Worm (Caenorhabditis elegans): ENCODE data around the gene srd-70.

The srd-70 gene

ce11 chrV:20479013-20479739 is 25.3 kb downstream of the srd-70 start, which contains the start of the genes calf-1 and rpl-2:
calf-1 (minus strand) TSS chrV:20479089.
rpl-2 (plus strand) TSS chrV:20479689.
- TF ChIP-seq unc-98 (GFP tag; IDR thresholded peaks at IDR 0.05), result no peak
- TF ChIP-seq nhr-47 (tag; optimal IDR thresholded peaks at IDR 0.05), result peak; percentile 69
- no peak for TF ChIP-seq nhr-90 (tag; optimal IDR thresholded peaks at IDR 0.05; ENCODE audit: poor library complexity)
- peak; percentile 55 to 67 (median 63) for TF ChIP-seq dpl-1 (GFP tag; optimal IDR thresholded peaks at IDR 0.05)
- peak; percentile 65 for TF ChIP-seq skn-1 (tag; optimal IDR thresholded peaks at IDR 0.05)
- peak; percentile 79 for TF ChIP-seq snu-23 (GFP tag; optimal IDR thresholded peaks at IDR 0.05)
- TF ChIP-seq swsn-7 (tag; optimal IDR thresholded peaks at IDR 0.05), result peak; percentile 53
- peak; percentile 24 to 61 (median 59) for TF ChIP-seq ceh-82 (tag; optimal IDR thresholded peaks at IDR 0.05)
- TF ChIP-seq zag-1 (tag; optimal IDR thresholded peaks at IDR 0.05), result no peak
- no peak for TF ChIP-seq aha-1 (tag; optimal IDR thresholded peaks at IDR 0.05)
- TF ChIP-seq xbp-1 (tag; optimal IDR thresholded peaks at IDR 0.05), result peak; percentile 59
- peak; percentile 51 for TF ChIP-seq isw-1 (GFP tag; IDR thresholded peaks at IDR 0.05)
- TF ChIP-seq lir-3 (tag; optimal IDR thresholded peaks at IDR 0.05; ENCODE audit: poor library complexity), result no peak
- peak; percentile 51 for TF ChIP-seq nhr-20 (tag; optimal IDR thresholded peaks at IDR 0.05)
- peak; percentile 69 to 70 for TF ChIP-seq efl-1 (optimal IDR thresholded peaks at IDR 0.05)
- TF ChIP-seq efl-1 (GFP tag; optimal IDR thresholded peaks at IDR 0.05 in 1 of 2), result peak; percentile 63 to 94
- peak; percentile 28 for TF ChIP-seq lin-13 (GFP tag; optimal IDR thresholded peaks at IDR 0.05)
- TF ChIP-seq nhr-77 (tag; optimal IDR thresholded peaks at IDR 0.05), result peak; percentile 14
- TF ChIP-seq hlh-17 (GFP tag; optimal IDR thresholded peaks at IDR 0.05; ENCODE audit: borderline replicate concordance), result no peak
- peak; percentile 33 to 86 for TF ChIP-seq lsy-2 (tag; optimal IDR thresholded peaks at IDR 0.05)
- peak; percentile 57 for TF ChIP-seq F16B12.6 (tag; optimal IDR thresholded peaks at IDR 0.05)
- peak; percentile 43 for TF ChIP-seq nhr-19 (GFP tag; conservative IDR thresholded peaks at IDR 0.05)
- TF ChIP-seq nhr-71 (tag; optimal IDR thresholded peaks at IDR 0.05), result peak; percentile 78
- peak; percentile 67 for TF ChIP-seq C16A3.4 (tag; optimal IDR thresholded peaks at IDR 0.05)
- no peak for TF ChIP-seq fkh-4 (tag; optimal IDR thresholded peaks at IDR 0.05; ENCODE audit: borderline replicate concordance)
- TF ChIP-seq dsc-1 (tag; optimal IDR thresholded peaks at IDR 0.05), result peak; percentile 57
- TF ChIP-seq mep-1 (tag; optimal IDR thresholded peaks at IDR 0.05), result peak; percentile 79
- TF ChIP-seq nhr-237 (tag; optimal IDR thresholded peaks at IDR 0.05), result peak; percentile 9
- peak; percentile 59 for TF ChIP-seq fkh-8 (tag; optimal IDR thresholded peaks at IDR 0.05)
- peak in 1 of 6 experiments; percentile 51 for TF ChIP-seq elt-3 (tag; optimal IDR thresholded peaks at IDR 0.05)
- TF ChIP-seq tbx-2 (tag; optimal IDR thresholded peaks at IDR 0.05), result peak; percentile 68
- peak; percentile 62 for TF ChIP-seq rnt-1 (tag; optimal IDR thresholded peaks at IDR 0.05)
- TF ChIP-seq nhr-85 (tag), result peak; percentile 80
- TF ChIP-seq aly-2 (tag; optimal IDR thresholded peaks at IDR 0.05), result no peak
- peak; percentile 60 for TF ChIP-seq blmp-1 (tag; optimal IDR thresholded peaks at IDR 0.05)
- peak; percentile 42 for TF ChIP-seq unc-130 (tag; optimal IDR thresholded peaks at IDR 0.05)
- peak; percentile 62 to 84 for TF ChIP-seq lin-35 (GFP tag; optimal IDR thresholded peaks at IDR 0.05)

ce11 chrV:20480790-20481189 is 26.9 kb downstream of the srd-70 start:
- TF ChIP-seq nhr-76 (tag; optimal IDR thresholded peaks at IDR 0.05) (no peak), sptf-1 (tag; optimal IDR thresholded peaks at IDR 0.05) (no peak), ceh-63 (GFP tag; optimal IDR thresholded peaks at IDR 0.05) (no peak)

- no peak for TF ChIP-seq ama-1 (optimal IDR thresholded peaks at IDR 0.05)
- no peak for TF ChIP-seq lin-35 (GFP tag; optimal IDR thresholded peaks at IDR 0.05)
- no peak for TF ChIP-seq nhr-12 (tag; optimal IDR thresholded peaks at IDR 0.05)
- no peak for TF ChIP-seq pqm-1 (tag; optimal IDR thresholded peaks at IDR 0.05)
- no peak for TF ChIP-seq aly-2 (tag; optimal IDR thresholded peaks at IDR 0.05)
- no peak for TF ChIP-seq unc-86 (tag; optimal IDR thresholded peaks at IDR 0.05)
- no peak for TF ChIP-seq isw-1 (GFP tag; IDR thresholded peaks at IDR 0.05)
- no peak for TF ChIP-seq nhr-47 (tag; optimal IDR thresholded peaks at IDR 0.05)
- TF ChIP-seq F16B12.6 (tag; optimal IDR thresholded peaks at IDR 0.05), result no peak
- no peak for TF ChIP-seq efl-1 (optimal IDR thresholded peaks at IDR 0.05)
- TF ChIP-seq efl-1 (GFP tag; optimal IDR thresholded peaks at IDR 0.05 in 1 of 2), result no peak
- TF ChIP-seq snu-23 (GFP tag; optimal IDR thresholded peaks at IDR 0.05), result no peak
- no peak for TF ChIP-seq ces-1 (GFP tag; optimal IDR thresholded peaks at IDR 0.05)
- no peak for TF ChIP-seq sup-37 (GFP tag; optimal IDR thresholded peaks at IDR 0.05)
- TF ChIP-seq ceh-90 (tag; optimal IDR thresholded peaks at IDR 0.05), result no peak
- TF ChIP-seq zag-1 (tag; optimal IDR thresholded peaks at IDR 0.05), result no peak
- no peak for TF ChIP-seq fkh-8 (tag; optimal IDR thresholded peaks at IDR 0.05)
- TF ChIP-seq lin-15B (tag; optimal IDR thresholded peaks at IDR 0.05), result no peak
Observed at ce11 chrV:20485285-20485684, 31.4 kb downstream of the srd-70 start, which contains the start of gene dhcr-7. dhcr-7 (minus strand) TSS chrV:20485385.
